Worm (Caenorhabditis elegans): ENCODE results near the gene sbt-1.

Gene sbt-1

DNA sequence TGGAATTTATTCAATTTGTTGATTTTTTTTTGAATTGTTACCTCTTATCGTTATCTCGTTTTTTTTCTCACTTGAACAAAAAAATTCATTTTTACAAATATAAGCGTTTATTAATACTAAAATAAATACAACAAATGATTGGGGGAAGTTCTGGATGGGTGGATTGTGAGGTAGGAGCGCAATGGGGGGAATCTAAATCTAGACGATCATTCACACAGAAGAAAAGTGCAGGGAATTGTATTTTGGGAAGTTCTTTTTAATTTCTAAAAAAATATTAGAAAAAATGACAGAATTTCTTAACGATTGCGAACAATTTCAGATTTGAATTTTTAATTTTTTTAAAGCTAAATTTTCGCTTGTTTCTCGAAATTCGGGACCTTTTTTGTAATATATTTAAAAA lies 12.8 kb upstream of the sbt-1 start:
- TF ChIP-seq odd-2 (tag; optimal IDR thresholded peaks at IDR 0.05) = no peak
- TF ChIP-seq ets-4 (tag; optimal IDR thresholded peaks at IDR 0.05) = no peak
- TF ChIP-seq ttx-3 (tag; optimal IDR thresholded peaks at IDR 0.05) = no peak
- no peak for TF ChIP-seq unc-3 (GFP tag; conservative IDR thresholded peaks at IDR 0.05)
- no peak for TF ChIP-seq unc-3 (tag; optimal IDR thresholded peaks at IDR 0.05)
- no peak for TF ChIP-seq tbx-2 (tag; optimal IDR thresholded peaks at IDR 0.05)
- no peak for TF ChIP-seq ceh-48 (tag; optimal IDR thresholded peaks at IDR 0.05)
- no peak for TF ChIP-seq pqm-1 (tag; optimal IDR thresholded peaks at IDR 0.05)
- TF ChIP-seq hlh-15 (tag; optimal IDR thresholded peaks at IDR 0.05) = no peak
- no peak for TF ChIP-seq Y22D7AL.16 (tag; optimal IDR thresholded peaks at IDR 0.05)
- TF ChIP-seq lim-6 (tag; optimal IDR thresholded peaks at IDR 0.05) = no peak
- TF ChIP-seq eyg-1 (tag; optimal IDR thresholded peaks at IDR 0.05) = no peak
- TF ChIP-seq mec-3 (tag; optimal IDR thresholded peaks at IDR 0.05; ENCODE audit: borderline replicate concordance) = no peak
- no peak for TF ChIP-seq rnt-1 (tag; optimal IDR thresholded peaks at IDR 0.05)
- TF ChIP-seq ceh-24 (tag; optimal IDR thresholded peaks at IDR 0.05) = no peak
- no peak for TF ChIP-seq ceh-14 (tag; optimal IDR thresholded peaks at IDR 0.05)
- TF ChIP-seq lin-11 (tag; optimal IDR thresholded peaks at IDR 0.05) = no peak

DNA sequence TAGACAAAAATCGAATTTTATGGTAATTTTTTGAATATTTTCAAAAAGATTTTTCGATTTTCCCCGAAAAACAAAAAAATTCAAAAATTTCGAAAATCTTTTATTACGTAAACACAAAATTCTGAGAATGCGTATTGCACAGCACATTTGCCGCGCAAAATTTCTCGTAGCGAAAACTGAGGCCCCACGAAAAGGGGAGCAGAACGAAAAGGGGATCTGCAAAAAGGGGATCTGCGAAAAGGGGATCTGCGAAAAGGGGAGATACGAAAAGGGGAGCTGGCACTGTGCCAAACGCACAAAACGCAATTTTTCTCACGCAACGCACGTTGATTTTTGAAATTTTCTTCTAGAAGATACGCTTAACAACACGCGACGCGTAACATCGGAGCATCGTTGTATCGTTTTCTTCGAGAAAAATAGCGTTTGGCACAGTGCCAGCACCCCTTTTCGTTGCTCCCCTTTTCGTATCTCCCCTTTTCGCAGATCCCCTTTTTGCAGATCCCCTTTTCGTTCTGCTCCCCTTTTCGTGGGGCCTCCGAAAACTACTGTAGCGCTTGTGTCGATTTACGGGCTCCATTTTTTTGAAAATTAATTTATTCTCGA lies 10.7 kb upstream of the sbt-1 start:
- TF ChIP-seq tbx-2 (tag; optimal IDR thresholded peaks at IDR 0.05) (peak; percentile 35), rnt-1 (tag; optimal IDR thresholded peaks at IDR 0.05) (peak; percentile 11), ceh-31 (tag; optimal IDR thresholded peaks at IDR 0.05) (peak; percentile 62), ref-2 (tag; optimal IDR thresholded peaks at IDR 0.05) (peak; percentile 49), tbx-7 (tag; optimal IDR thresholded peaks at IDR 0.05) (peak; percentile 4), C08G9.2 (tag; optimal IDR thresholded peaks at IDR 0.05) (peak; percentile 63), ceh-34 (tag; optimal IDR thresholded peaks at IDR 0.05) (peak; percentile 10)

DNA sequence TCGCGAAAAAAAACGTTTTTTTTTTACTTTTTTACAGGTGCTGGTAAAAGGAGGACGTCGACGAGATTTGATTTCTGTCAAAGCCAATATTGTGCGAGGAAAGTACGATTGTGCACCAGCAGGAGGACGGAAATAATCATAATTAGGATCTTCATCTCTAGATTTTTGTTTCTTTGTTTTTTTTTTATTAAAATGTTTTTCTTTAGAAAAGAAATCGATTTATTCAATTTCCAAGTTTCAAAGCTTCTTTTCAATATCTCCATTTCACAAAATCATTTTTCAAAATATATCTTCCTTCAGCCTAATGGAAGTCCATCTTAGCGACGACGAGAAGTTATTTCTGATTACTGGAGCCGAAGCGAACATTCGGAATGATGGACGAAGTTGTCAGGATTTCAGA lies 9.9 kb upstream of the sbt-1 start, which contains the start of gene exos-7:
exos-7 (plus strand) TSS at position 301 of the 400 bp plus-strand sequence.
- TF ChIP-seq rnt-1 (tag; optimal IDR thresholded peaks at IDR 0.05) (no peak), che-1 (tag; optimal IDR thresholded peaks at IDR 0.05) (no peak), eyg-1 (tag; optimal IDR thresholded peaks at IDR 0.05) (no peak), npax-4 (tag; optimal IDR thresholded peaks at IDR 0.05) (no peak), pha-4 (tag; optimal IDR thresholded peaks at IDR 0.05) (no peak), pqm-1 (tag; optimal IDR thresholded peaks at IDR 0.05) (no peak)

DNA sequence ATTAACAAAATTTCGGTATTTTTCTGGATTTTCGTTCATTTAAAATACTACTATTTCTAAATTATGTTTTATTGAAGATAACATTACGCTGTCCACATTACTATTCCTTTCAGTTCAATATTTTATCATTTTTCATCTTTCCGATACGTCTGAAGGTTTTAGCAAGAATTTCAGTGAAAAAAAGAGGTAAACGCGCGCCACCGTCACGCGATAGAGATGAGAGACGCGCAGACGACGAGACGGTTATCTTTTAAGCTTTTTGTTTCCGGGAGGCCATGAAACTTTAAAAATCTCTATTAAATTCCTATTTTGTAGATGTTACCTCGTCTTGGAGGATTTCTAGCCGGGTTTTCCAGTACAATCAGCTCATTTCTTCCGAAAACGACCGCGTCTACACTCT lies 9.1 kb upstream of the sbt-1 start, which contains the start of gene mrps-12:
mrps-12 (plus strand) TSS at position 316 of the 400 bp plus-strand sequence.
- TF ChIP-seq nfya-1 (tag; optimal IDR thresholded peaks at IDR 0.05) (peak; percentile 1), tbx-7 (tag; optimal IDR thresholded peaks at IDR 0.05) (no peak)

DNA sequence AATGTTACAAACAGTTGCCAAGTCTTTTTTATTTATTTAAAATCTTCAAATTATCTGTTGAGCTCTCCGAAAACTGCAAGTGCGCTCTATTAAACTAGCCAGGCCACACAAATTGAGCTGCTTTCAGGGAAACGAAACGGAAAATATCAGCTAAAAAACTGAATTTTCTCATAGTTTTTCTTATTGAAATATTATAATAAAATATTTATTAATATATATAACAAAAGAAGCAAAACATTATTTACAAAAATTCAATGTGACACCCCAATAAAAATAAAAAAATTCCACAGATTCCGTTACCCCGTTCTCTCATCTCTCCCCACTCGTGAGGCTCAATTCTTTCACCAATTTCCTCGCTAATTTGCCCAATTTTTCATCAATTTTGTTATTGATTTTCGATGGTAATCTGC lies 3.9 kb upstream of the sbt-1 start:
- TF ChIP-seq ets-4 (tag; optimal IDR thresholded peaks at IDR 0.05) (peak; percentile 43), tbx-2 (tag; optimal IDR thresholded peaks at IDR 0.05) (peak; percentile 72), elt-2 (tag; optimal IDR thresholded peaks at IDR 0.05) (peak; percentile 65), tbx-7 (tag; optimal IDR thresholded peaks at IDR 0.05) (peak; percentile 23), fkh-6 (tag; optimal IDR thresholded peaks at IDR 0.05) (peak; percentile 15), ceh-9 (tag; optimal IDR thresholded peaks at IDR 0.05) (no peak), pat-9 (tag; optimal IDR thresholded peaks at IDR 0.05) (no peak), C08G9.2 (tag; optimal IDR thresholded peaks at IDR 0.05) (peak; percentile 11), ahr-1 (tag; optimal IDR thresholded peaks at IDR 0.05) (peak; percentile 69), odd-2 (tag; optimal IDR thresholded peaks at IDR 0.05) (no peak), sox-4 (tag; optimal IDR thresholded peaks at IDR 0.05) (peak; percentile 12), ceh-31 (tag; optimal IDR thresholded peaks at IDR 0.05) (peak; percentile 72), unc-42 (tag; optimal IDR thresholded peaks at IDR 0.05) (peak; percentile 78), pax-1 (tag; optimal IDR thresholded peaks at IDR 0.05) (no peak), ceh-14 (tag; optimal IDR thresholded peaks at IDR 0.05) (peak; percentile 55), fax-1 (tag; optimal IDR thresholded peaks at IDR 0.05) (peak; percentile 6), pha-2 (tag; optimal IDR thresholded peaks at IDR 0.05) (peak; percentile 75), ceh-48 (tag; optimal IDR thresholded peaks at IDR 0.05) (peak; percentile 64), hlh-8 (tag; optimal IDR thresholded peaks at IDR 0.05) (peak; percentile 58), zip-5 (tag; optimal IDR thresholded peaks at IDR 0.05) (peak; percentile 87), ceh-22 (tag; optimal IDR thresholded peaks at IDR 0.05) (no peak), ceh-2 (tag; optimal IDR thresholded peaks at IDR 0.05) (no peak), unc-86 (tag; optimal IDR thresholded peaks at IDR 0.05) (peak; percentile 55), ttx-3 (tag; optimal IDR thresholded peaks at IDR 0.05) (peak; percentile 61), unc-3 (GFP tag; conservative IDR thresholded peaks at IDR 0.05) (no peak), unc-3 (tag; optimal IDR thresholded peaks at IDR 0.05) (peak; percentile 10), ceh-34 (tag; optimal IDR thresholded peaks at IDR 0.05) (peak; percentile 1)

All from whole organism, late embryonic.